Worm (Caenorhabditis elegans): Measurements from ENCODE around the gene C25E10.5.

- no peak for TF ChIP-seq W03F9.2 (tag; optimal IDR thresholded peaks at IDR 0.05)
- TF ChIP-seq dao-5 (tag; optimal IDR thresholded peaks at IDR 0.05) = no peak
- TF ChIP-seq him-1 (tag; optimal IDR thresholded peaks at IDR 0.05) = no peak
These were observed 14.8 kb upstream of the C25E10.5 start, which contains the start of gene srt-18 for ce11 chrV:9015540-9015939.
